Worm (Caenorhabditis elegans): ENCODE measurements around the gene nemp-1.

- TF ChIP-seq him-1 (tag; optimal IDR thresholded peaks at IDR 0.05) = no peak
- no peak for TF ChIP-seq W03F9.2 (tag; optimal IDR thresholded peaks at IDR 0.05)
- TF ChIP-seq dao-5 (tag; optimal IDR thresholded peaks at IDR 0.05) = no peak
These were observed 9.1 kb downstream of the nemp-1 start for ce11 chrIII:481259-481658.
